Fruit fly (Drosophila melanogaster) whole organism, adult: ENCODE measurements around the gene Tgt.

ENCODE experiments used
- CG11617 ChIP-seq: fragments of 200-800 bp; sonication (Bioruptor generic); optimal IDR thresholded peaks from 2 replicates; lab custom pipeline; 2017; ENCODE audit warnings: mild to moderate bottlenecking, missing biosample characterization, missing genetic modification reagents, missing genetic modification characterization
- CG12768 ChIP-seq: fragments of 200-800 bp; sonication (Bioruptor generic); optimal IDR thresholded peaks from 2 replicates; lab custom pipeline; 2017; ENCODE audit warnings: missing biosample characterization, missing genetic modification characterization, mild to moderate bottlenecking, moderate library complexity, missing genetic modification reagents
- CG14711 ChIP-seq: fragments of 200-800 bp; sonication (Bioruptor generic); optimal IDR thresholded peaks from 2 replicates; lab custom pipeline; 2018; ENCODE audit warnings: missing biosample characterization, mild to moderate bottlenecking, missing genetic modification characterization, moderate library complexity
- CG1620 ChIP-seq: fragments of 200-800 bp; sonication (Bioruptor generic); optimal IDR thresholded peaks from 2 replicates; lab custom pipeline; 2016; ENCODE audit warnings: missing biosample characterization, missing genetic modification characterization
- CG33017 ChIP-seq: fragments of 200-800 bp; sonication (Bioruptor generic); optimal IDR thresholded peaks from 2 replicates; lab custom pipeline; 2018; ENCODE audit warnings: missing biosample characterization, mild to moderate bottlenecking, missing genetic modification characterization, moderate library complexity
- CG5204 ChIP-seq: fragments of 200-800 bp; sonication (Bioruptor generic); optimal IDR thresholded peaks from 2 replicates; lab custom pipeline; 2016; ENCODE audit warnings: missing biosample characterization, missing genetic modification characterization
- CG7045 ChIP-seq: fragments of 200-800 bp; sonication (Bioruptor generic); optimal IDR thresholded peaks from 2 replicates; lab custom pipeline; 2017; ENCODE audit warnings: missing biosample characterization, mild to moderate bottlenecking, missing genetic modification characterization
- CG7101 ChIP-seq: fragments of 200-800 bp; sonication (Bioruptor generic); optimal IDR thresholded peaks from 2 replicates; lab custom pipeline; 2018; ENCODE audit warnings: missing biosample characterization, mild to moderate bottlenecking, missing genetic modification characterization, moderate library complexity
- Clk ChIP-seq: fragments of 200-800 bp; sonication (Bioruptor generic); optimal IDR thresholded peaks from 2 replicates; lab custom pipeline; 2017; ENCODE audit warnings: missing biosample characterization, missing genetic modification characterization
- Crg-1 ChIP-seq: fragments of 200-800 bp; sonication (Bioruptor generic); optimal IDR thresholded peaks from 2 replicates; lab custom pipeline; 2016; ENCODE audit warnings: missing biosample characterization, missing genetic modification characterization
- Hr96 ChIP-seq: fragments of 200-800 bp; sonication (Bioruptor generic); optimal IDR thresholded peaks from 2 replicates; lab custom pipeline; 2016; ENCODE audit warnings: missing biosample characterization, missing genetic modification characterization
- Mnt ChIP-seq: fragments of 200-800 bp; sonication (Bioruptor generic); optimal IDR thresholded peaks from 2 replicates; lab custom pipeline; 2016; ENCODE audit warnings: missing biosample characterization, mild to moderate bottlenecking, missing genetic modification characterization
- bab1 ChIP-seq: fragments of 200-800 bp; sonication (Bioruptor generic); optimal IDR thresholded peaks from 3 replicates; lab custom pipeline; 2019; ENCODE audit warnings: missing biosample characterization, mild to moderate bottlenecking, missing genetic modification characterization, moderate library complexity
- cic ChIP-seq: fragments of 200-800 bp; sonication (Bioruptor generic); optimal IDR thresholded peaks from 2 replicates; lab custom pipeline; 2017; ENCODE audit warnings: missing biosample characterization, mild to moderate bottlenecking, missing genetic modification characterization, moderate library complexity
- cnc ChIP-seq, 2 experiments: fragments of >200 bp; optimal IDR thresholded peaks; 2 replicates each; lab custom pipeline; 2017
- kay ChIP-seq: fragments of 200-800 bp; sonication (Bioruptor generic); peaks from one replicate; lab custom pipeline; 2016; ENCODE audit warnings: missing biosample characterization, missing genetic modification characterization, borderline replicate concordance
- ovo ChIP-seq: fragments of 200-800 bp; sonication (Bioruptor generic); optimal IDR thresholded peaks from 2 replicates; lab custom pipeline; 2016; ENCODE audit warnings: missing biosample characterization, missing genetic modification characterization
- pad ChIP-seq: fragments of 200-800 bp; sonication (Bioruptor generic); optimal IDR thresholded peaks from 3 replicates; lab custom pipeline; 2017; ENCODE audit warnings: missing biosample characterization, missing genetic modification characterization, mild to moderate bottlenecking, moderate library complexity, missing genetic modification reagents
- tj ChIP-seq: fragments of 200-800 bp; sonication (Bioruptor generic); optimal IDR thresholded peaks from 3 replicates; lab custom pipeline; 2017; ENCODE audit warnings: missing biosample characterization, mild to moderate bottlenecking, missing genetic modification characterization, moderate library complexity
- toe ChIP-seq: fragments of 200-800 bp; sonication (Bioruptor generic); optimal IDR thresholded peaks from 2 replicates; lab custom pipeline; 2016; ENCODE audit warnings: missing biosample characterization, missing genetic modification characterization

The Tgt gene

dm6 chr2L:1150554-1150953 lies 33.3 kb upstream of the Tgt start, which contains the start of the genes Tfb4 and Vps29:
Tfb4 (minus strand) TSS chr2L:1150677.
Vps29 (plus strand) TSS chr2L:1150766.
- TF ChIP-seq cic (peak; percentile 27), ovo (GFP tag; lab: Kevin White, UChicago) (peak; percentile 14), Clk (GFP tag; lab: Kevin White, UChicago) (no peak), Hr96 (peak; percentile 62), CG7101 (tag; lab: Kevin White, UChicago) (peak; percentile 62), CG1620 (peak; percentile 40), CG7045 (GFP tag; lab: Kevin White, UChicago) (no peak), Crg-1 (GFP tag; lab: Kevin White, UChicago) (peak; percentile 48), cnc (optimal IDR thresholded peaks at IDR 0.05; lab: Kevin White, UChicago) (no peak), toe (GFP tag; lab: Kevin White, UChicago) (no peak), CG14711 (tag; lab: Kevin White, UChicago) (peak; percentile 52), CG33017 (tag; lab: Kevin White, UChicago) (peak; percentile 14), pad (GFP tag; lab: Kevin White, UChicago) (no peak), Mnt (GFP tag; lab: Kevin White, UChicago) (peak; percentile 47), CG5204 (GFP tag; lab: Kevin White, UChicago) (no peak), CG12768 (GFP tag; lab: Kevin White, UChicago) (no peak), bab1 (GFP tag; lab: Kevin White, UChicago) (peak; percentile 73), CG11617 (GFP tag; lab: Kevin White, UChicago) (peak; percentile 36), tj (GFP tag; lab: Kevin White, UChicago) (peak; percentile 19), kay (GFP tag; lab: Kevin White, UChicago) (no peak)

- TF ChIP-seq CG1620 (no peak), CG7045 (GFP tag; lab: Kevin White, UChicago) (no peak), bab1 (GFP tag; lab: Kevin White, UChicago) (no peak), Mnt (GFP tag; lab: Kevin White, UChicago) (no peak), CG33017 (tag; lab: Kevin White, UChicago) (no peak), CG7101 (tag; lab: Kevin White, UChicago) (no peak), ovo (GFP tag; lab: Kevin White, UChicago) (no peak), CG12768 (GFP tag; lab: Kevin White, UChicago) (no peak), Crg-1 (GFP tag; lab: Kevin White, UChicago) (no peak), pad (GFP tag; lab: Kevin White, UChicago) (no peak), CG14711 (tag; lab: Kevin White, UChicago) (no peak), kay (GFP tag; lab: Kevin White, UChicago) (no peak), CG11617 (GFP tag; lab: Kevin White, UChicago) (no peak), cic (no peak)
These were observed 31.2 kb upstream of the Tgt start for dm6 chr2L:1152693-1153092.

- TF ChIP-seq toe (GFP tag; lab: Kevin White, UChicago), result no peak
- no peak for TF ChIP-seq kay (GFP tag; lab: Kevin White, UChicago)
- TF ChIP-seq cnc (optimal IDR thresholded peaks at IDR 0.05; lab: Kevin White, UChicago), result no peak
These were observed 27.1 kb upstream of the Tgt start for dm6 chr2L:1156592-1157249.

dm6 chr2L:1157357-1157678 lies 26.5 kb upstream of the Tgt start:
- TF ChIP-seq cnc (optimal IDR thresholded peaks at IDR 0.05; lab: Kevin White, UChicago) (no peak), kay (GFP tag; lab: Kevin White, UChicago) (peak; percentile 97), bab1 (GFP tag; lab: Kevin White, UChicago) (no peak), tj (GFP tag; lab: Kevin White, UChicago) (peak; percentile 89)

dm6 chr2L:1157679-1158518 lies 26.0 kb upstream of the Tgt start, which contains the start of gene capt:
capt (minus strand) TSS chr2L:1158262.
- TF ChIP-seq CG12768 (GFP tag; lab: Kevin White, UChicago) (no peak), Clk (GFP tag; lab: Kevin White, UChicago) (no peak), ovo (GFP tag; lab: Kevin White, UChicago) (peak; percentile 87), Hr96 (peak; percentile 7), cic (peak; percentile 39), pad (GFP tag; lab: Kevin White, UChicago) (peak; percentile 97), Mnt (GFP tag; lab: Kevin White, UChicago) (peak; percentile 75), bab1 (GFP tag; lab: Kevin White, UChicago) (no peak), CG7045 (GFP tag; lab: Kevin White, UChicago) (peak; percentile 20), CG11617 (GFP tag; lab: Kevin White, UChicago) (no peak), CG14711 (tag; lab: Kevin White, UChicago) (peak; percentile 19), CG1620 (peak; percentile 6), CG7101 (tag; lab: Kevin White, UChicago) (peak; percentile 44), CG33017 (tag; lab: Kevin White, UChicago) (peak; percentile 21), tj (GFP tag; lab: Kevin White, UChicago) (peak; percentile 75)
